Worm (Caenorhabditis elegans): Measurements from ENCODE around the gene K04C2.2.

The K04C2.2 gene

ce11 chrIII:6888999-6889824, at the start of gene K04C2.2, which contains the start of gene brd-1:
K04C2.2 (plus strand) TSS chrIII:6889774.
brd-1 (minus strand) TSS chrIII:6889504.
- no peak for TF ChIP-seq scrt-1 (GFP tag; IDR thresholded peaks at IDR 0.05)
- no peak for TF ChIP-seq sea-1 (GFP tag; conservative IDR thresholded peaks at IDR 0.05)
- TF ChIP-seq B0310.2 (tag; optimal IDR thresholded peaks at IDR 0.05) = no peak
- no peak for TF ChIP-seq ama-1 (optimal IDR thresholded peaks at IDR 0.05)
- no peak for TF ChIP-seq ets-7 (tag; optimal IDR thresholded peaks at IDR 0.05)
- TF ChIP-seq tbx-37 (GFP tag; conservative IDR thresholded peaks at IDR 0.05) = no peak
- no peak for TF ChIP-seq hmg-4 (GFP tag; optimal IDR thresholded peaks at IDR 0.05)

ce11 chrIII:6848654-6849204, 40.8 kb upstream of the K04C2.2 start, which contains the start of gene dhhc-5:
dhhc-5 (minus strand) TSS chrIII:6849059.
- no peak for TF ChIP-seq pes-1 (GFP tag; IDR thresholded peaks at IDR 0.05)
- TF ChIP-seq hnd-1 (tag; optimal IDR thresholded peaks at IDR 0.05) = no peak
- no peak for TF ChIP-seq sea-1 (GFP tag; conservative IDR thresholded peaks at IDR 0.05)
- no peak for TF ChIP-seq scrt-1 (GFP tag; IDR thresholded peaks at IDR 0.05)
- TF ChIP-seq ama-1 (optimal IDR thresholded peaks at IDR 0.05) = no peak
- no peak for TF ChIP-seq aly-1 (tag; optimal IDR thresholded peaks at IDR 0.05)
- no peak for TF ChIP-seq flt-1 (GFP tag; IDR thresholded peaks at IDR 0.05)
- TF ChIP-seq ceh-13 (GFP tag; optimal IDR thresholded peaks at IDR 0.05) = no peak
- TF ChIP-seq hmbx-1 (tag; optimal IDR thresholded peaks at IDR 0.05) = no peak
- no peak for TF ChIP-seq ets-7 (tag; optimal IDR thresholded peaks at IDR 0.05)
- TF ChIP-seq hmg-4 (GFP tag; optimal IDR thresholded peaks at IDR 0.05) = no peak
- TF ChIP-seq ceh-36 (tag; optimal IDR thresholded peaks at IDR 0.05) = no peak

ce11 chrIII:6850255-6850654, 39.3 kb upstream of the K04C2.2 start, which contains the start of gene srv-1:
srv-1 (plus strand) TSS chrIII:6850385.
- TF ChIP-seq B0310.2 (tag; optimal IDR thresholded peaks at IDR 0.05) (no peak), ceh-13 (GFP tag; optimal IDR thresholded peaks at IDR 0.05) (no peak), tbx-11 (GFP tag; IDR thresholded peaks at IDR 0.05) (no peak), pes-1 (GFP tag; IDR thresholded peaks at IDR 0.05) (no peak), hnd-1 (tag; optimal IDR thresholded peaks at IDR 0.05) (no peak), tra-4 (tag; optimal IDR thresholded peaks at IDR 0.05) (no peak), scrt-1 (GFP tag; IDR thresholded peaks at IDR 0.05) (no peak), flt-1 (GFP tag; IDR thresholded peaks at IDR 0.05) (no peak), ets-7 (tag; optimal IDR thresholded peaks at IDR 0.05) (no peak), hmg-4 (GFP tag; optimal IDR thresholded peaks at IDR 0.05) (no peak), tbx-37 (GFP tag; conservative IDR thresholded peaks at IDR 0.05) (no peak)

- TF ChIP-seq sea-1 (GFP tag; conservative IDR thresholded peaks at IDR 0.05) (no peak), hmg-4 (GFP tag; optimal IDR thresholded peaks at IDR 0.05) (no peak), scrt-1 (GFP tag; IDR thresholded peaks at IDR 0.05) (no peak), tbx-11 (GFP tag; IDR thresholded peaks at IDR 0.05) (no peak), pes-1 (GFP tag; IDR thresholded peaks at IDR 0.05) (no peak), B0310.2 (tag; optimal IDR thresholded peaks at IDR 0.05) (no peak), hmbx-1 (tag; optimal IDR thresholded peaks at IDR 0.05) (no peak)
Observed at ce11 chrIII:6856709-6857108, 32.9 kb upstream of the K04C2.2 start, which contains the start of gene zak-1. zak-1 (minus strand) TSS chrIII:6856809.

DNA sequence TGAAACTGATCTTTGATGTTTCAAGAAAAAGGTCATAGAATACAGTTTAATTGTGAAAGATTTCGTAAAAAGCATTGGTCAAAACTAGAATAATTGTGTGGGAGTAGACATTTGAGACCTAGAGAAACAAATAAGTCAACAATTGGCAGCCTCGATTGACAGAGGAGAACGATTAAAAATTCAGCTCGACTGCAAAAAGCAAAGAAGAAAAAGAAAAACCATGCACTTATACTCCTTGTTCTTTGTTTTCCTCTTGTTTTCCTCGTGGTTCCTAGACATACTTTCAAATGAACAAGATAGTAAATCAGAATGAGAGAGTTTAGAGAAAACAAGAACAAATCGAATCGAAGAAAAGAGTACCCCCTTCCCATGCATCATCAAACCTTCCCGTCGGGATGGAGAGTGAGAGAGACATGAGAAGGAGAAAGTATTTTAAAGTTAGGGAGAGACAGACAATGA, 32.2 kb upstream of the K04C2.2 start:
- TF ChIP-seq hmbx-1 (tag; optimal IDR thresholded peaks at IDR 0.05) (no peak), sea-1 (GFP tag; conservative IDR thresholded peaks at IDR 0.05) (no peak), ama-1 (optimal IDR thresholded peaks at IDR 0.05) (no peak), ets-7 (tag; optimal IDR thresholded peaks at IDR 0.05) (no peak)

- TF ChIP-seq hmbx-1 (tag; optimal IDR thresholded peaks at IDR 0.05) (no peak), tbx-11 (GFP tag; IDR thresholded peaks at IDR 0.05) (no peak), sea-1 (GFP tag; conservative IDR thresholded peaks at IDR 0.05) (no peak), ceh-13 (GFP tag; optimal IDR thresholded peaks at IDR 0.05) (no peak), hmg-4 (GFP tag; optimal IDR thresholded peaks at IDR 0.05) (no peak), B0310.2 (tag; optimal IDR thresholded peaks at IDR 0.05) (no peak), tbx-37 (GFP tag; conservative IDR thresholded peaks at IDR 0.05) (no peak), ets-7 (tag; optimal IDR thresholded peaks at IDR 0.05) (no peak), flt-1 (GFP tag; IDR thresholded peaks at IDR 0.05) (no peak), pes-1 (GFP tag; IDR thresholded peaks at IDR 0.05) (no peak), ceh-36 (tag; optimal IDR thresholded peaks at IDR 0.05) (no peak)
Observed at ce11 chrIII:6859482-6859881, 30.1 kb upstream of the K04C2.2 start, which contains the start of gene clec-158. clec-158 (minus strand) TSS chrIII:6859582.

- TF ChIP-seq aly-1 (tag; optimal IDR thresholded peaks at IDR 0.05) (no peak), tbx-37 (GFP tag; conservative IDR thresholded peaks at IDR 0.05) (no peak), ama-1 (optimal IDR thresholded peaks at IDR 0.05) (no peak), tbx-11 (GFP tag; IDR thresholded peaks at IDR 0.05) (no peak), ceh-13 (GFP tag; optimal IDR thresholded peaks at IDR 0.05) (no peak), tra-4 (tag; optimal IDR thresholded peaks at IDR 0.05) (no peak), flt-1 (GFP tag; IDR thresholded peaks at IDR 0.05) (no peak), F13C5.2 (tag; optimal IDR thresholded peaks at IDR 0.05) (no peak), pes-1 (GFP tag; IDR thresholded peaks at IDR 0.05) (no peak), ceh-36 (tag; optimal IDR thresholded peaks at IDR 0.05) (no peak), scrt-1 (GFP tag; IDR thresholded peaks at IDR 0.05) (no peak), hmbx-1 (tag; optimal IDR thresholded peaks at IDR 0.05) (no peak), sea-1 (GFP tag; conservative IDR thresholded peaks at IDR 0.05) (no peak), hmg-4 (GFP tag; optimal IDR thresholded peaks at IDR 0.05) (no peak), hnd-1 (tag; optimal IDR thresholded peaks at IDR 0.05) (no peak), B0310.2 (tag; optimal IDR thresholded peaks at IDR 0.05) (no peak), ets-7 (tag; optimal IDR thresholded peaks at IDR 0.05) (no peak)
Observed at ce11 chrIII:6863901-6864300, 25.7 kb upstream of the K04C2.2 start, which contains the start of gene sma-3. sma-3 (minus strand) TSS chrIII:6863968.

Measured in whole organism, early embryonic.